Worm (Caenorhabditis elegans) whole organism, L1 larva: ENCODE results near the gene sorf-2.

Experiments used
- C04F5.9 ChIP-seq: sonication (generic microtip); optimal IDR thresholded peaks from 2 replicates; lab custom pipeline; 2016; ENCODE audit warnings: missing genetic modification characterization, missing compliant biosample characterization
- C16A3.4 ChIP-seq: fragments of 150-350 bp; optimal IDR thresholded peaks from 2 replicates; lab custom pipeline; 2014; ENCODE audit warnings: missing biosample characterization, missing genetic modification characterization
- C34B4.2 ChIP-seq: sonication (generic microtip); optimal IDR thresholded peaks from 2 replicates; lab custom pipeline; 2017; ENCODE audit warnings: mild to moderate bottlenecking, missing genetic modification characterization, missing compliant biosample characterization
- alr-1 ChIP-seq: fragments of 200-800 bp; sonication (Bioruptor generic); optimal IDR thresholded peaks from 2 replicates; lab custom pipeline; 2018; ENCODE audit warnings: borderline replicate concordance, mild to moderate bottlenecking, missing genetic modification characterization, missing compliant biosample characterization
- aly-2 ChIP-seq: fragments of 150-350 bp; optimal IDR thresholded peaks from 2 replicates; lab custom pipeline; 2014; ENCODE audit warnings: missing biosample characterization, missing genetic modification characterization
- ama-1 ChIP-seq: fragments of 150-350 bp; optimal IDR thresholded peaks from 2 replicates; lab custom pipeline; 2014
- blmp-1 ChIP-seq: fragments of 150-350 bp; optimal IDR thresholded peaks from 2 replicates; lab custom pipeline; 2014; ENCODE audit warnings: missing biosample characterization, missing genetic modification characterization
- ceh-63 ChIP-seq: fragments of 200-800 bp; sonication (Bioruptor generic); optimal IDR thresholded peaks from 2 replicates; lab custom pipeline; 2018; ENCODE audit warnings: mild to moderate bottlenecking, missing genetic modification characterization, missing compliant biosample characterization
- ceh-8 ChIP-seq: fragments of 200-800 bp; sonication (Bioruptor generic); optimal IDR thresholded peaks from 2 replicates; lab custom pipeline; 2018; ENCODE audit warnings: mild to moderate bottlenecking, missing genetic modification characterization, moderate library complexity, missing compliant biosample characterization
- ceh-82 ChIP-seq, 3 experiments: fragments of 150-350 bp in 1 of 3; sonication (generic microtip) in 2 of 3; optimal IDR thresholded peaks; 2 replicates each; lab custom pipeline; 2014 to 2017; ENCODE audit warnings: missing biosample characterization in 3 of 3, missing genetic modification characterization in 3 of 3
- dsc-1 ChIP-seq: sonication (generic microtip); optimal IDR thresholded peaks from 2 replicates; lab custom pipeline; 2016; ENCODE audit warnings: mild to moderate bottlenecking, missing genetic modification characterization, missing compliant biosample characterization
- efl-3 ChIP-seq: fragments of 200-800 bp; sonication (Bioruptor generic); optimal IDR thresholded peaks from 2 replicates; lab custom pipeline; 2018; ENCODE audit warnings: mild to moderate bottlenecking, missing genetic modification characterization, missing compliant biosample characterization
- egl-13 ChIP-seq: sonication (generic microtip); optimal IDR thresholded peaks from 2 replicates; lab custom pipeline; 2016; ENCODE audit warnings: missing genotype, missing genetic modification reagents, missing genetic modification characterization, missing compliant biosample characterization
- elt-2 ChIP-seq: sonication (generic microtip); optimal IDR thresholded peaks from 2 replicates; lab custom pipeline; 2016; ENCODE audit warnings: missing genetic modification characterization, mild to moderate bottlenecking, inconsistent platforms, missing compliant biosample characterization, missing genetic modification reagents
- ets-5 ChIP-seq: fragments of 200-800 bp; sonication (Bioruptor generic); IDR thresholded peaks from 2 replicates; pipeline ENCODE4 v1.3.6; 2022; ENCODE audit warnings: missing genetic modification characterization, missing compliant biosample characterization
- fkh-8 ChIP-seq: sonication (generic microtip); optimal IDR thresholded peaks from 2 replicates; lab custom pipeline; 2016; ENCODE audit warnings: mild to moderate bottlenecking, missing genetic modification characterization, missing compliant biosample characterization
- grh-1 ChIP-seq: fragments of 200-800 bp; sonication (Bioruptor generic); IDR thresholded peaks from 2 replicates; pipeline ENCODE4 v1.3.6; 2022; ENCODE audit warnings: missing genetic modification reagents, missing genetic modification characterization, missing compliant biosample characterization
- hlh-17 ChIP-seq: fragments of 200-800 bp; sonication (Bioruptor generic); optimal IDR thresholded peaks from 2 replicates; lab custom pipeline; 2018; ENCODE audit warnings: missing genetic modification characterization, mild to moderate bottlenecking, missing compliant biosample characterization, moderate library complexity, borderline replicate concordance
- hpl-2 ChIP-seq: fragments of 150-350 bp; optimal IDR thresholded peaks from 2 replicates; lab custom pipeline; 2014; ENCODE audit warnings: missing biosample characterization, missing genetic modification reagents, missing genetic modification characterization
- irx-1 ChIP-seq: sonication (generic microtip); optimal IDR thresholded peaks from 2 replicates; lab custom pipeline; 2016; ENCODE audit warnings: missing genetic modification characterization, missing compliant biosample characterization
- jun-1 ChIP-seq: fragments of 150-350 bp; optimal IDR thresholded peaks from 2 replicates; lab custom pipeline; 2014; ENCODE audit warnings: missing biosample characterization, missing genetic modification reagents, missing genetic modification characterization
- lin-13 ChIP-seq: fragments of 150-350 bp; optimal IDR thresholded peaks from 2 replicates; lab custom pipeline; 2014; ENCODE audit warnings: missing biosample characterization, missing genetic modification reagents, missing genetic modification characterization
- lin-14 ChIP-seq: fragments of 200-800 bp; sonication (Bioruptor generic); optimal IDR thresholded peaks from 2 replicates; lab custom pipeline; 2018; ENCODE audit warnings: mild to moderate bottlenecking, missing genetic modification characterization, moderate library complexity, missing compliant biosample characterization
- lin-35 ChIP-seq, 2 experiments: fragments of 150-350 bp; optimal IDR thresholded peaks; 2 replicates each; lab custom pipeline; 2014; ENCODE audit warnings: missing biosample characterization in 2 of 2, missing genetic modification characterization in 2 of 2, missing genetic modification reagents in 2 of 2
- lsy-2 ChIP-seq, 2 experiments: fragments of 150-350 bp; optimal IDR thresholded peaks; 2 replicates each; lab custom pipeline; 2014; ENCODE audit warnings: missing biosample characterization in 2 of 2, missing genetic modification characterization in 2 of 2
- mab-9 ChIP-seq: fragments of 200-800 bp; sonication (Bioruptor generic); IDR thresholded peaks from 2 replicates; pipeline ENCODE4 v1.3.6; 2022; ENCODE audit warnings: missing genetic modification reagents, missing genetic modification characterization, missing compliant biosample characterization
- mdl-1 ChIP-seq, 2 experiments: fragments of 150-350 bp; optimal IDR thresholded peaks; 2 replicates each; lab custom pipeline; 2014 to 2017; ENCODE audit warnings: missing biosample characterization in 2 of 2, missing genetic modification characterization in 2 of 2, inconsistent platforms in 1 of 2
- nhr-11 ChIP-seq: fragments of 150-350 bp; optimal IDR thresholded peaks from 2 replicates; lab custom pipeline; 2014; ENCODE audit warnings: missing biosample characterization, missing genetic modification characterization
- nhr-19 ChIP-seq: fragments of 200-800 bp; sonication (Bioruptor generic); conservative IDR thresholded peaks from 2 replicates; pipeline ENCODE4 v1.3.6; 2022; ENCODE audit warnings: missing genetic modification characterization, missing compliant biosample characterization
- nhr-47 ChIP-seq: sonication (generic microtip); optimal IDR thresholded peaks from 2 replicates; lab custom pipeline; 2016; ENCODE audit warnings: mild to moderate bottlenecking, missing genetic modification characterization, moderate library complexity, missing compliant biosample characterization
- nhr-76 ChIP-seq: sonication (generic microtip); optimal IDR thresholded peaks from 2 replicates; lab custom pipeline; 2017; ENCODE audit warnings: missing biosample characterization, missing genetic modification characterization
- nhr-77 ChIP-seq: fragments of 150-350 bp; optimal IDR thresholded peaks from 2 replicates; lab custom pipeline; 2014; ENCODE audit warnings: missing biosample characterization, missing genetic modification characterization
- nhr-84 ChIP-seq: sonication (generic microtip); optimal IDR thresholded peaks from 2 replicates; lab custom pipeline; 2017; ENCODE audit warnings: missing biosample characterization, missing genetic modification characterization
- pag-3 ChIP-seq: sonication (generic microtip); optimal IDR thresholded peaks from 2 replicates; lab custom pipeline; 2017; ENCODE audit warnings: missing genetic modification characterization, mild to moderate bottlenecking, missing compliant biosample characterization, antibody characterized with exemption, borderline replicate concordance; ENCODE audit not compliant: insufficient read depth
- pax-3 ChIP-seq: fragments of 200-800 bp; sonication (Bioruptor generic); optimal IDR thresholded peaks from 2 replicates; lab custom pipeline; 2018; ENCODE audit warnings: mild to moderate bottlenecking, missing genetic modification characterization, moderate library complexity, missing compliant biosample characterization
- pqm-1 ChIP-seq: sonication (generic microtip); optimal IDR thresholded peaks from 3 replicates; lab custom pipeline; 2017; ENCODE audit warnings: missing biosample characterization, missing genetic modification characterization
- rnt-1 ChIP-seq: sonication (generic microtip); optimal IDR thresholded peaks from 2 replicates; lab custom pipeline; 2016; ENCODE audit warnings: mild to moderate bottlenecking, missing genetic modification characterization, moderate library complexity, missing compliant biosample characterization
- skn-1 ChIP-seq: fragments of 150-350 bp; optimal IDR thresholded peaks from 2 replicates; lab custom pipeline; 2014; ENCODE audit warnings: missing biosample characterization, missing genetic modification characterization
- snpc-4 ChIP-seq: fragments of 150-350 bp; optimal IDR thresholded peaks from 2 replicates; lab custom pipeline; 2014; ENCODE audit warnings: missing biosample characterization, missing genetic modification characterization
- snu-23 ChIP-seq: sonication (generic microtip); optimal IDR thresholded peaks from 2 replicates; lab custom pipeline; 2016; ENCODE audit warnings: missing genetic modification characterization, missing compliant biosample characterization
- sox-4 ChIP-seq: sonication (generic microtip); optimal IDR thresholded peaks from 2 replicates; lab custom pipeline; 2016; ENCODE audit warnings: missing genetic modification characterization, missing compliant biosample characterization
- sptf-1 ChIP-seq: fragments of 150-350 bp; optimal IDR thresholded peaks from 2 replicates; lab custom pipeline; 2014; ENCODE audit warnings: missing biosample characterization, missing genetic modification characterization
- sup-37 ChIP-seq: fragments of 200-800 bp; sonication (Bioruptor generic); optimal IDR thresholded peaks from 2 replicates; lab custom pipeline; 2018; ENCODE audit warnings: mild to moderate bottlenecking, missing genetic modification characterization, missing compliant biosample characterization
- tbx-2 ChIP-seq: sonication (generic microtip); optimal IDR thresholded peaks from 2 replicates; lab custom pipeline; 2016; ENCODE audit warnings: missing genetic modification characterization, missing compliant biosample characterization
- tlp-1 ChIP-seq: fragments of 150-350 bp; optimal IDR thresholded peaks from 2 replicates; lab custom pipeline; 2014; ENCODE audit warnings: missing biosample characterization, missing genetic modification characterization
- unc-62 ChIP-seq: fragments of 150-350 bp; optimal IDR thresholded peaks from 2 replicates; lab custom pipeline; 2014; ENCODE audit warnings: missing biosample characterization, missing genetic modification reagents, missing genetic modification characterization
- unc-86 ChIP-seq: sonication (generic microtip); optimal IDR thresholded peaks from 2 replicates; lab custom pipeline; 2016; ENCODE audit warnings: missing genetic modification characterization, missing compliant biosample characterization
- xbp-1 ChIP-seq: sonication (generic microtip); optimal IDR thresholded peaks from 2 replicates; lab custom pipeline; 2016; ENCODE audit warnings: missing genetic modification characterization, missing compliant biosample characterization
- zag-1 ChIP-seq: fragments of 150-350 bp; optimal IDR thresholded peaks from 2 replicates; lab custom pipeline; 2014; ENCODE audit warnings: missing biosample characterization, missing genetic modification characterization

Gene sorf-2

DNA sequence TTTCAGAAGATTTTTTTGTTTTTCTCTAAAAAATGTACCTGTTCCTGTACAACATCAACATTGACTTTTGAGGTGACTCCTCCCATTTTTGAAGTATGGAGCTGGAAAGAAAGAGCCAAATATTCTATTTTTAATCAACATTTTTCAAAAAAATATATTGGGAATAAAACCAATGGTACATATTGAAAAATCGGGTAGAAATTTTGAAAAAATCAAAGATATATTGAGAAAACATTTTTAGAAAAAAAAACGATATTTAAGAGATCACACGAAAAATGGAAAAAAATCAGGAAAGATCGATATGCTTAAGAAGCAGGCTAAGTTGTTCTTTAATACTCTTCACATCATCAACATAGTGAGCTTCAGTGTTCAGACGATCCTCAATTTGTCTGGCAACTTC lies 19.6 kb downstream of the sorf-2 start, which contains the start of gene glrx-21:
glrx-21 (minus strand) TSS at position 101 of the 400 bp plus-strand sequence.
- TF ChIP-seq sptf-1 (tag; lab: Kevin White, UChicago) (no peak), sup-37 (GFP tag; lab: Kevin White, UChicago) (no peak), rnt-1 (tag; lab: Kevin White, UChicago) (no peak), irx-1 (tag; lab: Kevin White, UChicago) (no peak), elt-2 (tag; lab: Kevin White, UChicago) (no peak), xbp-1 (no peak), ama-1 (lab: Kevin White, UChicago) (no peak), nhr-77 (tag; lab: Kevin White, UChicago) (no peak), snpc-4 (tag; lab: Kevin White, UChicago) (no peak), lsy-2 (tag; optimal IDR thresholded peaks at IDR 0.05; lab: Kevin White, UChicago) (no peak), pag-3 (tag; lab: Kevin White, UChicago) (no peak), skn-1 (tag; lab: Kevin White, UChicago) (no peak), aly-2 (tag; lab: Kevin White, UChicago) (no peak), tlp-1 (tag; lab: Kevin White, UChicago) (no peak)

DNA sequence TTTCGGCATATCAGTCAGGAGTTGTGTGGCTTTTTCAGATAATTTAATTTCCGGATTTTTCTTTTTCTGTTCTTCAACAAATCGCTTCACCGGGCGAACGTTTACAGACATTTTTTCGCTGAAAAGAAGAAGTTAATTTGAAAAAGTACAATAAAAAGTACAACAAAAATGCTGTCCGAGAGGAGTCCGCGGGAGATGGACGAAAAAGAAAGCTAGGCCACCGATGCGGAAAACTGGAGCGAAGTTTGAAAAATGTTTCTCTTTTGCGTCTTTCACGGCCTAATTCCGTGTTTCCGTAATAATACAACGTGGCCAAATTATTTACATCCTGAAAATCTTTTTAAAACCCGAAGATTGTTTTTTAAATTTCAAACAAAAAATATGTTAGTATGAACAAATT lies 22.8 kb downstream of the sorf-2 start, which contains the start of gene thoc-5:
thoc-5 (minus strand) TSS at position 152 of the 400 bp plus-strand sequence.
- TF ChIP-seq nhr-77 (tag; lab: Kevin White, UChicago) (no peak), grh-1 (GFP tag; lab: Robert Waterston, UW) (peak; percentile 86), hlh-17 (GFP tag; lab: Kevin White, UChicago) (peak; percentile 93), hpl-2 (GFP tag; lab: Kevin White, UChicago) (no peak), aly-2 (tag; lab: Kevin White, UChicago) (peak; percentile 28), C16A3.4 (tag; lab: Kevin White, UChicago) (peak; percentile 73), C04F5.9 (peak; percentile 92), pax-3 (tag; lab: Kevin White, UChicago) (peak; percentile 95), blmp-1 (tag; lab: Kevin White, UChicago) (peak; percentile 69), lin-35 (GFP tag; optimal IDR thresholded peaks at IDR 0.05; lab: Kevin White, UChicago) (peak; percentile 98), nhr-11 (tag; lab: Kevin White, UChicago) (peak; percentile 49), C34B4.2 (tag; lab: Kevin White, UChicago) (peak; percentile 35), unc-86 (tag; lab: Kevin White, UChicago) (peak; percentile 86), dsc-1 (peak; percentile 97), fkh-8 (tag; lab: Kevin White, UChicago) (peak; percentile 87), lin-14 (GFP tag; lab: Kevin White, UChicago) (peak; percentile 84), tbx-2 (tag; lab: Kevin White, UChicago) (peak; percentile 95), sox-4 (tag; lab: Kevin White, UChicago) (peak; percentile 97), ceh-82 (tag; optimal IDR thresholded peaks at IDR 0.05; lab: Kevin White, UChicago) (peak; percentile 85 to 89 (median 85)), lin-13 (GFP tag; lab: Kevin White, UChicago) (peak; percentile 67), sptf-1 (tag; lab: Kevin White, UChicago) (no peak), snpc-4 (tag; lab: Kevin White, UChicago) (peak; percentile 57), nhr-76 (tag; lab: Kevin White, UChicago) (no peak), nhr-47 (tag; lab: Kevin White, UChicago) (peak; percentile 96), nhr-84 (tag; lab: Kevin White, UChicago) (no peak), pag-3 (tag; lab: Kevin White, UChicago) (no peak), ets-5 (no peak), snu-23 (peak; percentile 88), jun-1 (tag; lab: Kevin White, UChicago) (peak; percentile 41), zag-1 (no peak), sup-37 (GFP tag; lab: Kevin White, UChicago) (peak; percentile 75), lsy-2 (tag; optimal IDR thresholded peaks at IDR 0.05; lab: Kevin White, UChicago) (peak; percentile 87 to 90), egl-13 (tag; lab: Kevin White, UChicago) (peak; percentile 95), ceh-8 (peak; percentile 76), alr-1 (no peak), efl-3 (peak; percentile 80), ceh-63 (GFP tag; lab: Kevin White, UChicago) (peak; percentile 68), xbp-1 (peak; percentile 91), unc-62 (GFP tag; lab: Kevin White, UChicago) (no peak), mab-9 (GFP tag; lab: Robert Waterston, UW) (peak; percentile 94), pqm-1 (tag; lab: Kevin White, UChicago) (no peak), nhr-19 (GFP tag; lab: Robert Waterston, UW) (peak; percentile 91), rnt-1 (tag; lab: Kevin White, UChicago) (peak; percentile 100), mdl-1 (tag; optimal IDR thresholded peaks at IDR 0.05; lab: Kevin White, UChicago) (peak in 1 of 2 experiments; percentile 54)
